Worm (Caenorhabditis elegans) whole organism, early embryonic: ENCODE data around the gene W04B5.6.

Source experiments
- B0310.2 ChIP-seq: sonication (generic microtip); optimal IDR thresholded peaks from 2 replicates; lab custom pipeline; 2016; ENCODE audit warnings: mild to moderate bottlenecking, missing genetic modification characterization, missing compliant biosample characterization
- F13C5.2 ChIP-seq: sonication (generic microtip); optimal IDR thresholded peaks from 2 replicates; lab custom pipeline; 2017; ENCODE audit warnings: mild to moderate bottlenecking, missing genetic modification characterization, inconsistent platforms, missing compliant biosample characterization
- ama-1 ChIP-seq: fragments of 150-350 bp; optimal IDR thresholded peaks from 2 replicates; lab custom pipeline; 2014
- ceh-13 ChIP-seq: fragments of 200-800 bp; sonication (Bioruptor generic); optimal IDR thresholded peaks from 2 replicates; lab custom pipeline; 2018; ENCODE audit warnings: mild to moderate bottlenecking, missing genetic modification characterization, missing compliant biosample characterization
- ceh-36 ChIP-seq: sonication (generic microtip); optimal IDR thresholded peaks from 2 replicates; lab custom pipeline; 2016; ENCODE audit warnings: missing genetic modification characterization, inconsistent platforms, missing compliant biosample characterization
- ets-7 ChIP-seq: sonication (generic microtip); optimal IDR thresholded peaks from 2 replicates; lab custom pipeline; 2016; ENCODE audit warnings: missing genotype, missing genetic modification characterization, missing compliant biosample characterization
- flt-1 ChIP-seq: fragments of 200-800 bp; sonication (Bioruptor generic); IDR thresholded peaks from 2 replicates; pipeline ENCODE4 v1.3.6; 2022; ENCODE audit warnings: missing genetic modification characterization, missing compliant biosample characterization
- hmbx-1 ChIP-seq: sonication (generic microtip); optimal IDR thresholded peaks from 2 replicates; lab custom pipeline; 2016; ENCODE audit warnings: mild to moderate bottlenecking, missing genetic modification characterization, missing compliant biosample characterization
- hmg-4 ChIP-seq: fragments of 200-800 bp; sonication (Bioruptor generic); optimal IDR thresholded peaks from 2 replicates; lab custom pipeline; 2018; ENCODE audit warnings: mild to moderate bottlenecking, missing genetic modification characterization, missing compliant biosample characterization
- pes-1 ChIP-seq: fragments of 200-800 bp; sonication (Bioruptor generic); IDR thresholded peaks from 2 replicates; pipeline ENCODE4 v1.3.6; 2022; ENCODE audit warnings: missing genetic modification reagents, missing genetic modification characterization, missing compliant biosample characterization
- scrt-1 ChIP-seq: fragments of 200-800 bp; sonication (Bioruptor generic); IDR thresholded peaks from 2 replicates; pipeline ENCODE4 v1.3.6; 2022; ENCODE audit warnings: missing genetic modification characterization, missing compliant biosample characterization
- tbx-11 ChIP-seq: fragments of 200-800 bp; sonication (Bioruptor generic); IDR thresholded peaks from 2 replicates; pipeline ENCODE4 v1.3.6; 2022; ENCODE audit warnings: missing genetic modification characterization, missing compliant biosample characterization
- tbx-37 ChIP-seq: fragments of 200-800 bp; sonication (Bioruptor generic); conservative IDR thresholded peaks from 2 replicates; pipeline ENCODE4 v1.3.6; 2022; ENCODE audit warnings: missing genetic modification reagents, missing genetic modification characterization, missing compliant biosample characterization

DNA sequence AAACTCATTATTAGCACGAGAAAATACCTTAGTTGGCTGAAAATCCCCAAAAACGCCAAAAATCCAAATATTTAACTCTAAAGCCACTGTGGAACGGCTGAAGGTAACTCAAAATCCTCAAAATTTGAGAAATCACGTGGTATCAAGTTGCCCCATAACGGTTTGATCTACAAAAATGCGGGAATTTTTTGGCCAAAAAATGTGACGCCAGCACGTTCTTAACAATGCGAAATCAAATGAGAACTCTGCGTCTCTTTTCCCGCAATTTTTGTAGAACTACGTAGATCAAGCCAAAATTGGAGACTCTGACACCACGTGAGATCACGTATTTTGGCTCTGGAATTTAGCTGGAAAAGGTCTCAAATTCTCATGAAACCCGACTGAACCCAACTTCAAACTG, 39.5 kb upstream of the W04B5.6 start:
- no peak for TF ChIP-seq ama-1
- no peak for TF ChIP-seq flt-1
- TF ChIP-seq hmbx-1 (tag; lab: Kevin White, UChicago), result no peak
- no peak for TF ChIP-seq F13C5.2 (tag; lab: Kevin White, UChicago)
- no peak for TF ChIP-seq tbx-37 (GFP tag; lab: Robert Waterston, UW)
- no peak for TF ChIP-seq tbx-11 (GFP tag; lab: Robert Waterston, UW)
- no peak for TF ChIP-seq pes-1 (GFP tag; lab: Robert Waterston, UW)
- TF ChIP-seq scrt-1 (GFP tag; lab: Robert Waterston, UW), result no peak
- no peak for TF ChIP-seq ceh-13
- no peak for TF ChIP-seq B0310.2 (tag; lab: Kevin White, UChicago)
- TF ChIP-seq ceh-36, result no peak
- no peak for TF ChIP-seq hmg-4 (GFP tag; lab: Kevin White, UChicago)
- no peak for TF ChIP-seq ets-7 (tag; lab: Kevin White, UChicago)
